Worm (Caenorhabditis elegans) whole organism, L4 larva: ENCODE data around the gene ech-9.

Source experiments
- T26A8.4 ChIP-seq: fragments of 200-800 bp; sonication (Bioruptor generic); IDR thresholded peaks from 2 replicates; pipeline ENCODE4 v1.3.6; 2022; ENCODE audit warnings: missing genetic modification characterization, missing compliant biosample characterization
- fkh-10 ChIP-seq: fragments of 150-350 bp; optimal IDR thresholded peaks from 2 replicates; lab custom pipeline; 2014; ENCODE audit warnings: missing biosample characterization, missing genetic modification reagents, missing genetic modification characterization
- nhr-111 ChIP-seq: fragments of 200-800 bp; sonication (Bioruptor generic); optimal IDR thresholded peaks from 2 replicates; lab custom pipeline; 2018; ENCODE audit warnings: mild to moderate bottlenecking, missing genetic modification characterization, missing compliant biosample characterization
- nhr-6 ChIP-seq: fragments of 150-350 bp; optimal IDR thresholded peaks from 2 replicates; lab custom pipeline; 2014; ENCODE audit warnings: missing biosample characterization, missing genetic modification characterization
- unc-130 ChIP-seq: sonication (generic microtip); optimal IDR thresholded peaks from 2 replicates; lab custom pipeline; 2016; ENCODE audit warnings: missing genetic modification reagents, missing genetic modification characterization, missing compliant biosample characterization

Gene ech-9

DNA sequence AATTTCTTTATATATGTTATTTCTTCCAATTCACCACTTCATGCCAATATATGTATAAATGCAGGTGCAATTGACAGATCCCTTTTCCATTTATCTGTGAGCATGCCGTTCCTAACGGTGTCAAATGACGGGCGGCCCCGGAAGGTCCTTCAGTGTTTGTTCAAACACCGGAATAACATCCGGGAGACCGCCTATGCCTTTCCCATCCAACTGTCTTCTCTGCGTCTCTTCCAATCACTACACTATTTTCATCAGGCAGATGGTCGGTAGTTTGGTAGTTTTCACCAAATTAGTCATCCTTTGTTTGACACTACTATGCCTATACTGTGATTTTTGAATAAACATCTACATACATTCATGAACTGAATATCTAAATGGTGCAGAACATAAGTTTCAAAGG is 44.5 kb downstream of the ech-9 start:
- TF ChIP-seq nhr-111 (GFP tag; lab: Kevin White, UChicago): no peak
- no peak for TF ChIP-seq nhr-6 (tag; lab: Kevin White, UChicago)
- TF ChIP-seq T26A8.4 (GFP tag; lab: Robert Waterston, UW): no peak

ce11 chrIV:10188505-10188904 is 46.6 kb downstream of the ech-9 start:
- TF ChIP-seq unc-130 (GFP tag; lab: Kevin White, UChicago) (no peak), fkh-10 (GFP tag; lab: Kevin White, UChicago) (peak; percentile 44)
